Fruit fly (Drosophila melanogaster): ENCODE results near the gene CG4119.
A peak's percentile ranks its signal among the peaks of the same experiment; 100 is the strongest.

CG4119 gene

dm6 chrX:5665902-5666301 lies at the start of gene CG4119, which contains the start of gene Sirt4 (continued):
- no peak for TF ChIP-seq Nf-YA (GFP tag; IDR thresholded peaks at IDR 0.05)
- no peak for TF ChIP-seq gem (tag; optimal IDR thresholded peaks at IDR 0.05)
- TF ChIP-seq CG34422 (GFP tag; IDR thresholded peaks at IDR 0.05), result peak; percentile 56; the same call in 1 of the 3 replicates
- TF ChIP-seq lab (GFP tag; optimal IDR thresholded peaks at IDR 0.05), result peak; percentile 28
- TF ChIP-seq eve (GFP tag; optimal IDR thresholded peaks at IDR 0.05), result no peak
- TF ChIP-seq tx (GFP tag; optimal IDR thresholded peaks at IDR 0.05), result peak; percentile 26
- TF ChIP-seq CG9727 (GFP tag; optimal IDR thresholded peaks at IDR 0.05), result peak; percentile 9
- TF ChIP-seq lbe (GFP tag; optimal IDR thresholded peaks at IDR 0.05), result no peak
- no peak for TF ChIP-seq sc (optimal IDR thresholded peaks at IDR 0.05)
- TF ChIP-seq sc (GFP tag; optimal IDR thresholded peaks at IDR 0.05), result no peak
- no peak for TF ChIP-seq CG6689 (GFP tag; IDR thresholded peaks at IDR 0.05)
- peak; percentile 5 for TF ChIP-seq CG30020 (tag; optimal IDR thresholded peaks at IDR 0.05)
- TF ChIP-seq ara (GFP tag; IDR thresholded peaks at IDR 0.05), result 0 out of 2 replicates have a peak, but pooled peaks have one; percentile 5
- TF ChIP-seq croc (GFP tag; conservative IDR thresholded peaks at IDR 0.05), result no peak
- TF ChIP-seq chif (GFP tag; optimal IDR thresholded peaks at IDR 0.05), result no peak
- peak; percentile 98 for TF ChIP-seq bbx (GFP tag; IDR thresholded peaks at IDR 0.05; ENCODE audit: partially characterized antibody)
- TF ChIP-seq grn (GFP tag; optimal IDR thresholded peaks at IDR 0.05), result no peak
- no peak for TF ChIP-seq slou (GFP tag; optimal IDR thresholded peaks at IDR 0.05)
- no peak for TF ChIP-seq fru (optimal IDR thresholded peaks at IDR 0.05)
- no peak for TF ChIP-seq CG8281 (tag; optimal IDR thresholded peaks at IDR 0.05)
- TF ChIP-seq corto (GFP tag; optimal IDR thresholded peaks at IDR 0.05), result no peak
- no peak for TF ChIP-seq HLH54F (GFP tag; optimal IDR thresholded peaks at IDR 0.05)
- no peak for TF ChIP-seq Dbx (GFP tag; IDR thresholded peaks at IDR 0.05)
- no peak for TF ChIP-seq CG2199 (GFP tag; IDR thresholded peaks at IDR 0.05)
- TF ChIP-seq H2.0 (GFP tag; IDR thresholded peaks at IDR 0.05), result peak; percentile 5; the same call in 1 of the 2 replicates
- TF ChIP-seq Sox102F (GFP tag; optimal IDR thresholded peaks at IDR 0.05), result no peak
- peak; percentile 52 for TF ChIP-seq phol (tag; optimal IDR thresholded peaks at IDR 0.05)
- peak; percentile 43 for TF ChIP-seq grau (tag; optimal IDR thresholded peaks at IDR 0.05)
- TF ChIP-seq Mes4 (GFP tag; optimal IDR thresholded peaks at IDR 0.05), result no peak
- no peak for TF ChIP-seq ro (GFP tag; IDR thresholded peaks at IDR 0.05)
- no peak for TF ChIP-seq CG17802 (tag; optimal IDR thresholded peaks at IDR 0.05)
- TF ChIP-seq CG3163 (GFP tag; optimal IDR thresholded peaks at IDR 0.05), result no peak
- TF ChIP-seq D19B (GFP tag; optimal IDR thresholded peaks at IDR 0.05), result no peak
- peak; percentile 97 for TF ChIP-seq hb (GFP tag; IDR thresholded peaks at IDR 0.05; ENCODE audit: partially characterized antibody)
- no peak for TF ChIP-seq CG11085 (GFP tag; IDR thresholded peaks at IDR 0.05)
- peak; percentile 81 for TF ChIP-seq onecut (GFP tag; IDR thresholded peaks at IDR 0.05)
- TF ChIP-seq CG12071 (GFP tag; optimal IDR thresholded peaks at IDR 0.05), result no peak
- no peak for TF ChIP-seq ash1 (GFP tag; optimal IDR thresholded peaks at IDR 0.05)
- no peak for TF ChIP-seq kay (GFP tag; optimal IDR thresholded peaks at IDR 0.05)
- no peak for TF ChIP-seq CG17385 (GFP tag; optimal IDR thresholded peaks at IDR 0.05)
- no peak for TF ChIP-seq fd64A (GFP tag; optimal IDR thresholded peaks at IDR 0.05)
- TF ChIP-seq CG9797 (GFP tag; optimal IDR thresholded peaks at IDR 0.05), result peak; percentile 32
- no peak for TF ChIP-seq CG5953 (GFP tag; IDR thresholded peaks at IDR 0.05)
- no peak for TF ChIP-seq dmrt99B (tag; optimal IDR thresholded peaks at IDR 0.05)
- no peak for TF ChIP-seq CG4404 (GFP tag; IDR thresholded peaks at IDR 0.05)
- TF ChIP-seq CG14441 (GFP tag; IDR thresholded peaks at IDR 0.05), result no peak
- no peak for TF ChIP-seq Hr3 (GFP tag; optimal IDR thresholded peaks at IDR 0.05)
- TF ChIP-seq ERR (GFP tag; optimal IDR thresholded peaks at IDR 0.05), result no peak
- TF ChIP-seq Atf-2 (GFP tag; optimal IDR thresholded peaks at IDR 0.05), result no peak
- no peak for TF ChIP-seq Neu2 (GFP tag; optimal IDR thresholded peaks at IDR 0.05; ENCODE audit: borderline replicate concordance)
- TF ChIP-seq CG2678 (tag; optimal IDR thresholded peaks at IDR 0.05), result peak; percentile 18
- peak; percentile 40 for TF ChIP-seq CG12391 (tag; optimal IDR thresholded peaks at IDR 0.05)
- TF ChIP-seq CG15696 (tag; optimal IDR thresholded peaks at IDR 0.05), result no peak

Measured in whole organism, embryonic.